Fruit fly (Drosophila melanogaster) Kc167 (cell line): ENCODE measurements around the gene CG42795.

ENCODE experiments used
- Sin3A ChIP-seq: fragments of >200 bp; optimal IDR thresholded peaks from 2 replicates; lab custom pipeline; 2018; ENCODE audit warnings: missing external identifiers
- h ChIP-seq: fragments of >200 bp; optimal IDR thresholded peaks from 3 replicates; lab custom pipeline; 2018; ENCODE audit warnings: missing external identifiers
- psq ChIP-seq: fragments of >200 bp; optimal IDR thresholded peaks from 2 replicates; lab custom pipeline; 2017; ENCODE audit warnings: missing external identifiers
- ttk ChIP-seq: sonication (Bioruptor generic); optimal IDR thresholded peaks from 2 replicates; lab custom pipeline; 2017; ENCODE audit warnings: missing external identifiers

- TF ChIP-seq psq (no peak), Sin3A (lab: Kevin White, UChicago) (no peak), ttk (no peak), h (lab: Kevin White, UChicago) (no peak)
Measured at dm6 chr3R:10283114-10283513, 57.6 kb downstream of the CG42795 start.
